Worm (Caenorhabditis elegans): ENCODE data around the gene C10A4.10.

DNA sequence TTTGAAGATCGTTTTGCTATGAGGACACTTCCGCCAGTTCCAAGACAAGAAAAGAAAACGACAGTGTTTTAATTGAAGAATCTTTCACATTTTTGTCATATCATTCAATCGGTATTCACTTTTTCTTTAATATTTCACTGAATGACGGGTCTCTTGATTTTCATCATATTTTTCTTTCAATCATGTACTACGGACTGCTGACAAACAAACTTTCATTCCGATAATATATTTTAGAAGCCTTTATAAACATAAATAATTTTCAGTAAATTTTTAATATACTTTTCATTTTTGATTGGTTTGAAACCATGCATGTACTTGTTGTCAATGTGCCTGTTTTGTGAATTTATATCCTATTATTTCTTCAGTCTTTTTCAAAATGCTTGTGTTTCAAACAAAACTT lies 34.6 kb downstream of the C10A4.10 start, which contains the start of gene clc-5:
- no peak for TF ChIP-seq F37B4.10 (GFP tag; IDR thresholded peaks at IDR 0.05)
- TF ChIP-seq aptf-2 (GFP tag; conservative IDR thresholded peaks at IDR 0.05), result no peak
- TF ChIP-seq ccch-3 (GFP tag; optimal IDR thresholded peaks at IDR 0.05), result no peak
- no peak for TF ChIP-seq ztf-22 (GFP tag; optimal IDR thresholded peaks at IDR 0.05)
